Worm (Caenorhabditis elegans): ENCODE results near the gene grl-5.

- TF ChIP-seq tra-4 (tag; optimal IDR thresholded peaks at IDR 0.05), result no peak
- no peak for TF ChIP-seq flt-1 (GFP tag; IDR thresholded peaks at IDR 0.05)
- TF ChIP-seq hmbx-1 (tag; optimal IDR thresholded peaks at IDR 0.05), result no peak
- no peak for TF ChIP-seq ama-1 (optimal IDR thresholded peaks at IDR 0.05)
- TF ChIP-seq hnd-1 (tag; optimal IDR thresholded peaks at IDR 0.05), result no peak
- TF ChIP-seq tbx-11 (GFP tag; IDR thresholded peaks at IDR 0.05), result no peak
- TF ChIP-seq scrt-1 (GFP tag; IDR thresholded peaks at IDR 0.05), result no peak
- no peak for TF ChIP-seq ceh-36 (tag; optimal IDR thresholded peaks at IDR 0.05)
- no peak for TF ChIP-seq tbx-37 (GFP tag; conservative IDR thresholded peaks at IDR 0.05)
- no peak for TF ChIP-seq pes-1 (GFP tag; IDR thresholded peaks at IDR 0.05)
- no peak for TF ChIP-seq B0310.2 (tag; optimal IDR thresholded peaks at IDR 0.05)
- no peak for TF ChIP-seq ceh-13 (GFP tag; optimal IDR thresholded peaks at IDR 0.05)
- TF ChIP-seq sea-1 (GFP tag; conservative IDR thresholded peaks at IDR 0.05), result no peak
Measured at ce11 chrV:4384482-4384881, 30.0 kb downstream of the grl-5 start, which contains the start of gene F13A2.2.

Measured in whole organism, early embryonic.